Fruit fly (Drosophila melanogaster) whole organism, embryonic: Measurements from ENCODE around the gene nudE.

Experiments used
- CG10565 ChIP-seq: fragments of 200-800 bp; sonication (Bioruptor generic); optimal IDR thresholded peaks from 3 replicates; lab custom pipeline; 2016; ENCODE audit warnings: missing biosample characterization, mild to moderate bottlenecking, missing genetic modification characterization
- CG11398 ChIP-seq: fragments of 200-800 bp; sonication (Bioruptor generic); optimal IDR thresholded peaks from 2 replicates; lab custom pipeline; 2016; ENCODE audit warnings: missing biosample characterization, missing genetic modification characterization
- CG12219 ChIP-seq: fragments of 200-800 bp; sonication (Bioruptor generic); optimal IDR thresholded peaks from 3 replicates; lab custom pipeline; 2018; ENCODE audit warnings: missing biosample characterization, mild to moderate bottlenecking, missing genetic modification characterization
- CG14441 ChIP-seq: fragments of 200-800 bp; sonication (Bioruptor generic); IDR thresholded peaks from 2 replicates; pipeline ENCODE4 v1.3.6; 2022; ENCODE audit warnings: missing biosample characterization, missing genetic modification characterization
- CG15073 ChIP-seq: fragments of 200-800 bp; sonication (Bioruptor generic); optimal IDR thresholded peaks from 2 replicates; lab custom pipeline; 2016; ENCODE audit warnings: missing biosample characterization, missing genetic modification characterization
- CG1603 ChIP-seq: fragments of 200-800 bp; sonication (Bioruptor generic); optimal IDR thresholded peaks from 2 replicates; lab custom pipeline; 2019; ENCODE audit warnings: missing biosample characterization, mild to moderate bottlenecking, missing genetic modification characterization, moderate library complexity
- CG17912 ChIP-seq: fragments of 200-800 bp; sonication (Bioruptor generic); optimal IDR thresholded peaks from 2 replicates; lab custom pipeline; 2018; ENCODE audit warnings: missing biosample characterization, mild to moderate bottlenecking, missing genetic modification characterization
- CG18764 ChIP-seq: fragments of 200-800 bp; sonication (Bioruptor generic); optimal IDR thresholded peaks from 3 replicates; lab custom pipeline; 2016; ENCODE audit warnings: missing biosample characterization, missing genetic modification characterization
- CG2116 ChIP-seq: fragments of 200-800 bp; sonication (Bioruptor generic); optimal IDR thresholded peaks from 3 replicates; lab custom pipeline; 2018; ENCODE audit warnings: missing biosample characterization, mild to moderate bottlenecking, missing genetic modification characterization
- CG2202 ChIP-seq: fragments of 200-800 bp; sonication (Bioruptor generic); optimal IDR thresholded peaks from 2 replicates; lab custom pipeline; 2018; ENCODE audit warnings: missing biosample characterization, mild to moderate bottlenecking, missing genetic modification characterization
- CG2889 ChIP-seq: fragments of 200-800 bp; sonication (Bioruptor generic); IDR thresholded peaks from 3 replicates; pipeline ENCODE4 v1.3.6; 2022; ENCODE audit warnings: missing biosample characterization, missing genetic modification characterization
- CG30020 ChIP-seq: fragments of 200-800 bp; optimal IDR thresholded peaks from 2 replicates; lab custom pipeline; 2019; ENCODE audit warnings: missing biosample characterization, mild to moderate bottlenecking, missing genetic modification characterization, moderate library complexity
- CG31365 ChIP-seq: fragments of 200-800 bp; sonication (Bioruptor generic); optimal IDR thresholded peaks from 2 replicates; lab custom pipeline; 2018; ENCODE audit warnings: missing biosample characterization, mild to moderate bottlenecking, missing genetic modification characterization
- CG32532 ChIP-seq: fragments of 200-800 bp; sonication (Bioruptor generic); IDR thresholded peaks from 2 replicates; pipeline ENCODE4 v1.3.6; 2022; ENCODE audit warnings: missing biosample characterization, missing genetic modification characterization
- CG3407 ChIP-seq: fragments of 200-800 bp; sonication (Bioruptor generic); optimal IDR thresholded peaks from 2 replicates; lab custom pipeline; 2018; ENCODE audit warnings: missing biosample characterization, mild to moderate bottlenecking, missing genetic modification characterization
- CG34224 ChIP-seq: fragments of 200-800 bp; sonication (Bioruptor generic); IDR thresholded peaks from 3 replicates; pipeline ENCODE4 v1.3.6; 2022; ENCODE audit warnings: missing biosample characterization, missing genetic modification characterization; ENCODE audit not compliant: partially characterized antibody
- CG4820 ChIP-seq: fragments of 200-800 bp; sonication (Bioruptor generic); optimal IDR thresholded peaks from 3 replicates; lab custom pipeline; 2016; ENCODE audit warnings: missing biosample characterization, missing genetic modification characterization
- CG4854 ChIP-seq: fragments of 200-800 bp; sonication (Bioruptor generic); optimal IDR thresholded peaks from 2 replicates; lab custom pipeline; 2016; ENCODE audit warnings: missing biosample characterization, missing genetic modification characterization, inconsistent platforms
- CG6683 ChIP-seq: fragments of 200-800 bp; sonication (Bioruptor generic); optimal IDR thresholded peaks from 2 replicates; lab custom pipeline; 2017; ENCODE audit warnings: missing biosample characterization, mild to moderate bottlenecking, missing genetic modification characterization, missing genetic modification reagents
- CG6689 ChIP-seq: fragments of 200-800 bp; sonication (Bioruptor generic); IDR thresholded peaks from 2 replicates; pipeline ENCODE4 v1.3.6; 2022; ENCODE audit warnings: missing biosample characterization, missing genetic modification characterization
- CG6791 ChIP-seq: fragments of 200-800 bp; sonication (Bioruptor generic); IDR thresholded peaks from 3 replicates; pipeline ENCODE4 v1.3.6; 2022; ENCODE audit warnings: missing biosample characterization, missing genetic modification characterization; ENCODE audit not compliant: partially characterized antibody
- CG6854 ChIP-seq: fragments of 200-800 bp; sonication (Bioruptor generic); optimal IDR thresholded peaks from 3 replicates; lab custom pipeline; 2017; ENCODE audit warnings: missing biosample characterization, mild to moderate bottlenecking, missing genetic modification characterization
- CG7786 ChIP-seq: fragments of 200-800 bp; sonication (Bioruptor generic); optimal IDR thresholded peaks from 2 replicates; lab custom pipeline; 2016; ENCODE audit warnings: missing biosample characterization, missing genetic modification characterization
- CG8089 ChIP-seq: fragments of 200-800 bp; sonication (Bioruptor generic); optimal IDR thresholded peaks from 3 replicates; lab custom pipeline; 2016; ENCODE audit warnings: missing biosample characterization, missing genetic modification characterization
- CkIIα-i1 ChIP-seq: fragments of 200-800 bp; sonication (Bioruptor generic); IDR thresholded peaks from 2 replicates; pipeline ENCODE4 v1.3.6; 2022; ENCODE audit warnings: missing biosample characterization, missing genetic modification characterization
- Drgx ChIP-seq: fragments of 200-800 bp; sonication (Bioruptor generic); IDR thresholded peaks from 2 replicates; pipeline ENCODE4 v1.3.6; 2022; ENCODE audit warnings: missing biosample characterization, missing genetic modification characterization
- Fer1 ChIP-seq: fragments of 200-800 bp; sonication (Bioruptor generic); optimal IDR thresholded peaks from 2 replicates; lab custom pipeline; 2017; ENCODE audit warnings: missing biosample characterization, mild to moderate bottlenecking, missing genetic modification characterization
- H15 ChIP-seq: fragments of 200-800 bp; sonication (Bioruptor generic); IDR thresholded peaks from 3 replicates; pipeline ENCODE4 v1.3.6; 2022; ENCODE audit warnings: missing biosample characterization, missing genetic modification characterization
- HLH54F ChIP-seq: fragments of 200-800 bp; sonication (Bioruptor generic); optimal IDR thresholded peaks from 3 replicates; lab custom pipeline; 2016; ENCODE audit warnings: missing biosample characterization, missing genetic modification characterization
- HmgZ ChIP-seq: fragments of 200-800 bp; sonication (Bioruptor generic); optimal IDR thresholded peaks from 2 replicates; lab custom pipeline; 2018; ENCODE audit warnings: missing biosample characterization, mild to moderate bottlenecking, missing genetic modification characterization
- NC2β ChIP-seq: fragments of 200-800 bp; sonication (Bioruptor generic); optimal IDR thresholded peaks from 2 replicates; lab custom pipeline; 2016; ENCODE audit warnings: missing biosample characterization, missing genetic modification characterization
- Stat92E ChIP-seq, 3 experiments: fragments of >200 bp in 2 of 3; fragments of 200-800 bp in 1 of 3; sonication (Bioruptor generic) in 1 of 3; optimal IDR thresholded peaks; 2 replicates each; lab custom pipeline; 2017 to 2019; ENCODE audit warnings: missing biosample characterization in 3 of 3, missing genetic modification characterization in 3 of 3, mild to moderate bottlenecking in 1 of 3, moderate library complexity in 1 of 3
- br ChIP-seq: fragments of >200 bp; optimal IDR thresholded peaks from 2 replicates; lab custom pipeline; 2017
- dan ChIP-seq: fragments of 200-800 bp; sonication (Bioruptor generic); IDR thresholded peaks from 2 replicates; pipeline ENCODE4 v1.3.6; 2022; ENCODE audit warnings: missing biosample characterization, missing genetic modification characterization
- dysf ChIP-seq: fragments of 200-800 bp; sonication (Bioruptor generic); IDR thresholded peaks from 3 replicates; pipeline ENCODE4 v1.3.6; 2022; ENCODE audit warnings: missing biosample characterization, missing genetic modification characterization
- fd3F ChIP-seq: fragments of 200-800 bp; sonication (Bioruptor generic); optimal IDR thresholded peaks from 2 replicates; lab custom pipeline; 2018; ENCODE audit warnings: missing biosample characterization, mild to moderate bottlenecking, missing genetic modification characterization, moderate library complexity
- gfzf ChIP-seq: fragments of 200-800 bp; sonication (Bioruptor generic); optimal IDR thresholded peaks from 2 replicates; lab custom pipeline; 2016; ENCODE audit warnings: missing biosample characterization, mild to moderate bottlenecking, missing genetic modification characterization, moderate library complexity
- grau ChIP-seq: fragments of 200-800 bp; optimal IDR thresholded peaks from 3 replicates; lab custom pipeline; 2019; ENCODE audit warnings: missing biosample characterization, mild to moderate bottlenecking, missing genetic modification characterization, moderate library complexity
- lilli ChIP-seq: fragments of 200-800 bp; sonication (Bioruptor generic); optimal IDR thresholded peaks from 3 replicates; lab custom pipeline; 2016; ENCODE audit warnings: missing biosample characterization, missing genetic modification characterization
- lola ChIP-seq, 3 experiments: fragments of >200 bp in 2 of 3; fragments of 200-800 bp in 1 of 3; sonication (Bioruptor generic) in 1 of 3; optimal IDR thresholded peaks; 2 replicates each; lab custom pipeline; 2017 to 2019; ENCODE audit warnings: missing biosample characterization in 3 of 3, missing genetic modification characterization in 3 of 3, mild to moderate bottlenecking in 1 of 3, moderate library complexity in 1 of 3
- mld ChIP-seq: fragments of 200-800 bp; sonication (Bioruptor generic); IDR thresholded peaks from 3 replicates; pipeline ENCODE4 v1.3.6; 2022; ENCODE audit warnings: missing biosample characterization, missing genetic modification characterization; ENCODE audit not compliant: partially characterized antibody
- onecut ChIP-seq: fragments of 200-800 bp; sonication (Bioruptor generic); IDR thresholded peaks from 2 replicates; pipeline ENCODE4 v1.3.6; 2022; ENCODE audit warnings: missing biosample characterization, missing genetic modification characterization
- otp ChIP-seq: fragments of 200-800 bp; sonication (Bioruptor generic); IDR thresholded peaks from 3 replicates; pipeline ENCODE4, ENCODE4 v1.3.6; 2022; ENCODE audit warnings: missing biosample characterization, missing genetic modification characterization
- pzg ChIP-seq: fragments of 200-800 bp; sonication (Bioruptor generic); optimal IDR thresholded peaks from 3 replicates; lab custom pipeline; 2018; ENCODE audit warnings: missing biosample characterization, mild to moderate bottlenecking, missing genetic modification characterization, moderate library complexity
- salm ChIP-seq: fragments of 200-800 bp; sonication (Bioruptor generic); optimal IDR thresholded peaks from 2 replicates; lab custom pipeline; 2018; ENCODE audit warnings: missing biosample characterization, mild to moderate bottlenecking, missing genetic modification characterization
- slbo ChIP-seq: fragments of 200-800 bp; sonication (Bioruptor generic); IDR thresholded peaks from 2 replicates; pipeline ENCODE4 v1.3.6; 2022; ENCODE audit warnings: missing biosample characterization, missing genetic modification characterization
- trh ChIP-seq: fragments of 200-800 bp; sonication (Bioruptor generic); optimal IDR thresholded peaks from 2 replicates; lab custom pipeline; 2016; ENCODE audit warnings: missing biosample characterization, missing genetic modification characterization
- tup ChIP-seq: fragments of 200-800 bp; sonication (Bioruptor generic); optimal IDR thresholded peaks from 2 replicates; lab custom pipeline; 2016; ENCODE audit warnings: missing biosample characterization, mild to moderate bottlenecking, missing genetic modification characterization, moderate library complexity
- z ChIP-seq: fragments of 200-800 bp; sonication (Bioruptor generic); IDR thresholded peaks from 3 replicates; pipeline ENCODE4 v1.3.6; 2022; ENCODE audit warnings: missing biosample characterization, missing genetic modification characterization

nudE gene

DNA sequence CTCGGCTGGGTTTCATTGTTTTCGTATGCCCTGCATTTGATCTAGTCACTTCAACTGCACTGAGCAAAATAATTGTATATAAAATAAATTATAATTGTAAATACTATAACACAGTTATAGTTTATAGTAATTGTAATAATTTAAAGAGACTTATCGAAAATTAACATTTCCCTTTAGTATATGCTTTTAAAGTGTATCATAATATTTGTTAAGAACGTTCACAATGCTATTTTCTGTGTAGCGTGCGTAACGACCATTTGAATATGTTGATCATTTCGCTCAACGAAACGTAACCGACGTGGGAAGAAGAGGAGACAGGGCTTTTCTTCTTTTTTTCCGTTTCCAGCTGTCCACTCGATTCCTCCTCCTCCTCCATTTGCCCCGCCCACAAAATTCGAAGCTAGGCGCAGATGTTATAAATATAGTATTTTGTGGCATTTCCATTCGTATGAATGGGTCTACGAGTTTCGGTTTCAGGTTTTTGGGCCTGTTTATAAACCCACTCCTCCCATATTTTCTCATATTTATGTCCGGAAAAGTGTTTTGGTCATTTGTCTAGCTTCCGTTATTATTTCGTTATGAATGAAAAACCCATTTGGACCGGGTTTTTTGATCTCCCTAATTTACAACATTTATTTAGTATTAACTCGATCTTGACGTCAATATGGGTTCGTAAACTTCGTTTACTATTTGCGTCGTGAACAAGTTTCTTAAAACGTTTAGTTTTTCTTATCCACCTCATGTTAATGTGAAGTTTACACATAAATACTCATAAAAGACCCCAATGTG is 42.4 kb upstream of the nudE start (continued):
- no peak for TF ChIP-seq dan (GFP tag; lab: Robert Waterston, UW)
- TF ChIP-seq HLH54F (GFP tag; lab: Kevin White, UChicago): no peak
- no peak for TF ChIP-seq Stat92E (GFP tag; optimal IDR thresholded peaks at IDR 0.05; lab: Kevin White, UChicago)
- peak; percentile 42 for TF ChIP-seq CG1603 (tag; lab: Kevin White, UChicago)
- peak; percentile 9 for TF ChIP-seq CG30020
- no peak for TF ChIP-seq CG31365 (tag; lab: Kevin White, UChicago)
- no peak for TF ChIP-seq CkIIα-i1 (GFP tag; lab: Robert Waterston, UW)
- peak; percentile 29 for TF ChIP-seq CG6683 (GFP tag; lab: Kevin White, UChicago)
- no peak for TF ChIP-seq pzg (GFP tag; lab: Kevin White, UChicago)
- TF ChIP-seq dysf (GFP tag; lab: Robert Waterston, UW): peak; percentile 82
- TF ChIP-seq salm: peak; percentile 77
- peak; percentile 81 for TF ChIP-seq H15 (GFP tag; lab: Robert Waterston, UW)
- no peak for TF ChIP-seq gfzf (GFP tag; lab: Kevin White, UChicago)
- peak; percentile 66 for TF ChIP-seq onecut (GFP tag; lab: Robert Waterston, UW)
- TF ChIP-seq grau: peak; percentile 86
- peak; percentile 66 for TF ChIP-seq CG14441 (GFP tag; lab: Robert Waterston, UW)
- peak; percentile 46 for TF ChIP-seq fd3F
- TF ChIP-seq CG3407: peak; percentile 82
- TF ChIP-seq CG15073 (GFP tag; lab: Kevin White, UChicago): no peak
- TF ChIP-seq Fer1 (GFP tag; lab: Kevin White, UChicago): peak; percentile 61
- no peak for TF ChIP-seq NC2β
- 0 out of 3 replicates have a peak, but pooled peaks have one; percentile 40 for TF ChIP-seq CG2889 (GFP tag; lab: Robert Waterston, UW)
- peak; percentile 55 for TF ChIP-seq CG6854 (GFP tag; lab: Kevin White, UChicago)
- TF ChIP-seq Drgx: peak; percentile 39; the same call in 1 of the 2 replicates
- TF ChIP-seq CG4820 (GFP tag; lab: Kevin White, UChicago): peak; percentile 79
- peak; percentile 56 for TF ChIP-seq CG12219
- no peak for TF ChIP-seq mld
- no peak for TF ChIP-seq CG4854 (GFP tag; lab: Kevin White, UChicago)
- no peak for TF ChIP-seq CG7786 (GFP tag; lab: Kevin White, UChicago)
- no peak for TF ChIP-seq CG2116 (GFP tag; lab: Kevin White, UChicago)
- peak; percentile 72 for TF ChIP-seq CG32532
- peak; percentile 87 for TF ChIP-seq CG2202
- TF ChIP-seq tup: peak; percentile 12
- TF ChIP-seq trh: peak; percentile 35
- no peak for TF ChIP-seq HmgZ (tag; lab: Kevin White, UChicago)
- peak; percentile 61; the same call in 2 of the 3 replicates for TF ChIP-seq otp (GFP tag; lab: Robert Waterston, UW)
- TF ChIP-seq CG17912 (GFP tag; lab: Kevin White, UChicago): peak; percentile 14
- TF ChIP-seq slbo (GFP tag; lab: Robert Waterston, UW): peak; percentile 69
- no peak for TF ChIP-seq CG34224 (GFP tag; lab: Robert Waterston, UW)
- TF ChIP-seq lola (GFP tag; optimal IDR thresholded peaks at IDR 0.05; lab: Kevin White, UChicago): peak in 1 of 3 experiments; percentile 92
- no peak for TF ChIP-seq CG11398 (GFP tag; lab: Kevin White, UChicago)
- no peak for TF ChIP-seq z
- peak; percentile 44 for TF ChIP-seq lilli
- TF ChIP-seq br: no peak
- no peak for TF ChIP-seq CG6791
- TF ChIP-seq CG6689: peak; percentile 88
- no peak for TF ChIP-seq CG8089
- TF ChIP-seq CG10565 (GFP tag; lab: Kevin White, UChicago): no peak
- TF ChIP-seq CG18764 (GFP tag; lab: Kevin White, UChicago): peak; percentile 47
